Worm (Caenorhabditis elegans) whole organism, young adult: ENCODE measurements around the gene oac-24.
A peak's percentile ranks its signal among the peaks of the same experiment; 100 is the strongest.

ENCODE experiments used
- B0336.3 ChIP-seq: fragments of 200-800 bp; sonication (Bioruptor generic); IDR thresholded peaks from 2 replicates; pipeline ENCODE4 v1.3.6; 2022; ENCODE audit warnings: missing genetic modification characterization, missing compliant biosample characterization
- C06A6.2 ChIP-seq: fragments of 200-800 bp; sonication (Bioruptor generic); conservative IDR thresholded peaks from 2 replicates; pipeline ENCODE4 v1.3.6; 2022; ENCODE audit warnings: missing genetic modification characterization, missing compliant biosample characterization
- D2030.7 ChIP-seq: fragments of 200-800 bp; sonication (Bioruptor generic); IDR thresholded peaks from 2 replicates; pipeline ENCODE4 v1.3.6; 2022; ENCODE audit warnings: missing genetic modification reagents, missing genetic modification characterization, missing compliant biosample characterization
- F52B5.7 ChIP-seq: sonication (generic microtip); optimal IDR thresholded peaks from 2 replicates; lab custom pipeline; 2016; ENCODE audit warnings: mild to moderate bottlenecking, missing genetic modification characterization, missing compliant biosample characterization
- F55B11.4 ChIP-seq: sonication (generic microtip); optimal IDR thresholded peaks from 2 replicates; lab custom pipeline; 2016; ENCODE audit warnings: missing compliant biosample characterization, missing genetic modification characterization, borderline replicate concordance; ENCODE audit not compliant: insufficient read depth
- Y53G8AR.9 ChIP-seq: fragments of 200-800 bp; sonication (Bioruptor generic); conservative IDR thresholded peaks from 2 replicates; pipeline ENCODE4 v1.3.6; 2022; ENCODE audit warnings: missing genetic modification reagents, missing genetic modification characterization, missing compliant biosample characterization
- Y56A3A.18 ChIP-seq: fragments of 200-800 bp; sonication (Bioruptor generic); IDR thresholded peaks from 2 replicates; pipeline ENCODE4 v1.3.6; 2022; ENCODE audit warnings: missing genetic modification reagents, missing genetic modification characterization, missing compliant biosample characterization
- ZK185.1 ChIP-seq: sonication (generic microtip); optimal IDR thresholded peaks from 2 replicates; lab custom pipeline; 2016; ENCODE audit warnings: mild to moderate bottlenecking, missing genetic modification characterization, missing compliant biosample characterization; ENCODE audit not compliant: poor library complexity, severe bottlenecking
- aptf-2 ChIP-seq: fragments of 200-800 bp; sonication (Bioruptor generic); conservative IDR thresholded peaks from 2 replicates; pipeline ENCODE4 v1.3.6; 2022; ENCODE audit warnings: missing genetic modification reagents, missing genetic modification characterization, missing compliant biosample characterization
- atf-7 ChIP-seq: sonication (generic microtip); optimal IDR thresholded peaks from 2 replicates; lab custom pipeline; 2017; ENCODE audit warnings: mild to moderate bottlenecking, missing genetic modification characterization, missing compliant biosample characterization
- dox-1 ChIP-seq: fragments of 200-800 bp; sonication (Bioruptor generic); IDR thresholded peaks from 2 replicates; pipeline ENCODE4 v1.3.6; 2022; ENCODE audit warnings: missing genetic modification reagents, missing genetic modification characterization, missing compliant biosample characterization
- dpff-1 ChIP-seq: sonication (generic microtip); optimal IDR thresholded peaks from 2 replicates; lab custom pipeline; 2017; ENCODE audit warnings: mild to moderate bottlenecking, missing genetic modification characterization, missing compliant biosample characterization
- dpl-1 ChIP-seq: fragments of 150-350 bp; optimal IDR thresholded peaks from 2 replicates; lab custom pipeline; 2014; ENCODE audit warnings: missing biosample characterization, missing genetic modification reagents, missing genetic modification characterization
- efl-1 ChIP-seq: fragments of 150-350 bp; optimal IDR thresholded peaks from 2 replicates; lab custom pipeline; 2014; ENCODE audit warnings: missing biosample characterization, missing genetic modification reagents, missing genetic modification characterization
- egrh-3 ChIP-seq: fragments of 200-800 bp; sonication (Bioruptor generic); IDR thresholded peaks from 2 replicates; pipeline ENCODE4 v1.3.6; 2022; ENCODE audit warnings: missing genetic modification reagents, missing genetic modification characterization, missing compliant biosample characterization
- him-1 ChIP-seq: sonication (generic microtip); optimal IDR thresholded peaks from 2 replicates; lab custom pipeline; 2016; ENCODE audit warnings: missing genotype, missing genetic modification reagents, missing genetic modification characterization, missing compliant biosample characterization
- hmg-1.2 ChIP-seq: fragments of 200-800 bp; sonication (Bioruptor generic); IDR thresholded peaks from 2 replicates; pipeline ENCODE4 v1.3.6; 2022; ENCODE audit warnings: missing genetic modification reagents, missing genetic modification characterization, missing compliant biosample characterization
- hmg-20 ChIP-seq: fragments of 200-800 bp; sonication (Bioruptor generic); IDR thresholded peaks from 2 replicates; pipeline ENCODE4 v1.3.6; 2022; ENCODE audit warnings: missing genetic modification reagents, missing genetic modification characterization, missing compliant biosample characterization
- hsf-1 ChIP-seq: fragments of 200-800 bp; sonication (Bioruptor generic); IDR thresholded peaks from 2 replicates; pipeline ENCODE4 v1.3.6; 2022; ENCODE audit warnings: missing genetic modification reagents, missing genetic modification characterization, missing compliant biosample characterization
- lin-35 ChIP-seq, 3 experiments: fragments of 150-350 bp in 2 of 3; sonication (generic microtip) in 1 of 3; optimal IDR thresholded peaks; 2 replicates each; lab custom pipeline; 2014 to 2018; ENCODE audit warnings: missing biosample characterization in 3 of 3, missing genetic modification characterization in 3 of 3, missing genetic modification reagents in 3 of 3
- lin-54 ChIP-seq: fragments of 200-800 bp; sonication (Bioruptor generic); optimal IDR thresholded peaks from 2 replicates; lab custom pipeline; 2018; ENCODE audit warnings: mild to moderate bottlenecking, missing genetic modification characterization, missing compliant biosample characterization
- madf-6 ChIP-seq: fragments of 200-800 bp; sonication (Bioruptor generic); IDR thresholded peaks from 2 replicates; pipeline ENCODE4 v1.3.6; 2022; ENCODE audit warnings: missing genetic modification reagents, missing genetic modification characterization, missing compliant biosample characterization
- madf-8 ChIP-seq: fragments of 200-800 bp; sonication (Bioruptor generic); conservative IDR thresholded peaks from 2 replicates; pipeline ENCODE4 v1.3.6; 2022; ENCODE audit warnings: missing genetic modification reagents, missing genetic modification characterization, missing compliant biosample characterization
- nhr-90 ChIP-seq: sonication (generic microtip); optimal IDR thresholded peaks from 2 replicates; lab custom pipeline; 2016; ENCODE audit warnings: missing genotype, mild to moderate bottlenecking, missing genetic modification characterization, missing compliant biosample characterization
- pbrm-1 ChIP-seq: fragments of 200-800 bp; sonication (Bioruptor generic); IDR thresholded peaks from 2 replicates; pipeline ENCODE4 v1.3.6; 2022; ENCODE audit warnings: missing genetic modification reagents, missing genetic modification characterization, missing compliant biosample characterization
- snpc-1.1 ChIP-seq: sonication (generic microtip); optimal IDR thresholded peaks from 2 replicates; lab custom pipeline; 2017; ENCODE audit warnings: missing genetic modification characterization, mild to moderate bottlenecking, missing compliant biosample characterization, antibody characterized with exemption, moderate library complexity, missing genotype, missing genetic modification reagents; ENCODE audit not compliant: insufficient read depth
- snpc-3.4 ChIP-seq: sonication (generic microtip); optimal IDR thresholded peaks from 2 replicates; lab custom pipeline; 2017; ENCODE audit warnings: missing genetic modification characterization, mild to moderate bottlenecking, missing compliant biosample characterization, antibody characterized with exemption, moderate library complexity, missing genotype, missing genetic modification reagents
- snpc-4 ChIP-seq, 5 experiments: fragments of 150-350 bp in 1 of 5; sonication (generic microtip) in 4 of 5; optimal IDR thresholded peaks; 2 replicates each; lab custom pipeline; 2014 to 2018; ENCODE audit warnings: missing genetic modification characterization in 5 of 5, missing biosample characterization in 3 of 5, antibody characterized with exemption in 2 of 5, mild to moderate bottlenecking in 2 of 5, missing compliant biosample characterization in 2 of 5, missing genotype in 2 of 5, moderate library complexity in 2 of 5, missing genetic modification reagents in 1 of 5
- tbx-9 ChIP-seq: sonication (generic microtip); optimal IDR thresholded peaks from 2 replicates; lab custom pipeline; 2016; ENCODE audit warnings: borderline replicate concordance, missing genetic modification characterization, inconsistent platforms, missing compliant biosample characterization
- xnd-1 ChIP-seq: sonication (generic microtip); optimal IDR thresholded peaks from 2 replicates; lab custom pipeline; 2016; ENCODE audit warnings: missing genotype, missing genetic modification reagents, missing genetic modification characterization, missing compliant biosample characterization
- zfh-2 ChIP-seq: fragments of 200-800 bp; sonication (Bioruptor generic); conservative IDR thresholded peaks from 2 replicates; pipeline ENCODE4 v1.3.6; 2022; ENCODE audit warnings: missing genetic modification reagents, missing genetic modification characterization, missing compliant biosample characterization
- ztf-28 ChIP-seq: fragments of 200-800 bp; sonication (Bioruptor generic); IDR thresholded peaks from 2 replicates; pipeline ENCODE4 v1.3.6; 2022; ENCODE audit warnings: missing genetic modification reagents, missing genetic modification characterization, missing compliant biosample characterization

oac-24 gene

DNA sequence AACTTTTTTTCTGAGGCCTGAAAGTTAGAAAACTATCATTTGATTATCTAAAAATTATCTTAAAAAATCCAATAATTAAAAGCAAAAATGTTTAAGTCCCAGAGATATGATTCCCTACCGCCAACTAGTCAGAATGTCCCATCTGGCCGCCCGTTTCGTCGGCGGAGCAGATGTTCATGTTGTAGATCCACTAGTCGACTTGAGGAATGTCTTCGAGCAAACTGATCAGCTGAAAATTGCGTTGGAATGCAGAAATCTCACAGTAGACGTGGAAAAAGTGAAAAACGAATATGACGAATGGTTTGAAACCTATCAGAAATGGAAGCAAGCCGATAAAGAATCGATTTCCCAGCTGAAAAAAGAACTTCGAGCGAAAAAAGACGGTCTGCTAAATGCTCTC is 21.3 kb upstream of the oac-24 start, which contains the start of gene K03B4.1 (continued):
- no peak for TF ChIP-seq him-1 (tag; lab: Kevin White, UChicago)
- TF ChIP-seq F52B5.7 (tag; lab: Kevin White, UChicago), result peak; percentile 29
- 0 out of 2 replicates have a peak, but pooled peaks have one; percentile 25 for TF ChIP-seq dox-1 (GFP tag; lab: Robert Waterston, UW)
- TF ChIP-seq F55B11.4 (tag; lab: Kevin White, UChicago), result no peak
- no peak for TF ChIP-seq snpc-4 (GFP tag; optimal IDR thresholded peaks at IDR 0.05; lab: Kevin White, UChicago)
- peak in 1 of 4 experiments; percentile 1 for TF ChIP-seq snpc-4 (tag; optimal IDR thresholded peaks at IDR 0.05; lab: Kevin White, UChicago)
- TF ChIP-seq snpc-3.4 (tag; lab: Kevin White, UChicago), result no peak
- no peak for TF ChIP-seq atf-7 (tag; lab: Kevin White, UChicago)
- no peak for TF ChIP-seq nhr-90 (tag; lab: Kevin White, UChicago)
- peak; percentile 40 for TF ChIP-seq madf-6 (GFP tag; lab: Robert Waterston, UW)
- no peak for TF ChIP-seq pbrm-1
- TF ChIP-seq hsf-1 (GFP tag; lab: Robert Waterston, UW), result no peak
- no peak for TF ChIP-seq C06A6.2 (GFP tag; lab: Robert Waterston, UW)
- no peak for TF ChIP-seq tbx-9

DNA sequence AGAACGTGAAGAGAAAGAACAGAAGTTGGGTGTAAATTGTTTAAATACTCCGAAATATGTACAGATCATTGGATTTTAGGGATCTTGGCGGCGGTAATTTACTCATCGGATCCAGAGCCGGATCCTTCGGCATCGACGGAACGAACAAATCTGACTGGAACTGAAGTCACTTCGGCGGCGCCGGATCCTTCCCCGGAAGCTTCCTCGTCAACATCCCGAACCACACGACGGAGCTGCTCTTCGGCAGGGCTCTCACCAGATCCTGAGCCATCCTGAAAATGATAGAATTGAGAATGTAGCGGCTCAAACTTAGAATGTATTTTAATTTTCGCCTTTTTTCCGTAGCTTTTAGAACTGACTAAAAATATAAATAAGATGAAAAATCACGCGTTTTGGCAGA is 18.9 kb upstream of the oac-24 start:
- TF ChIP-seq egrh-3 (GFP tag; lab: Robert Waterston, UW) (peak; percentile 69; the same call in 1 of the 2 replicates), zfh-2 (GFP tag; lab: Robert Waterston, UW) (0 out of 2 replicates have a peak, but pooled peaks have one; percentile 31), snpc-1.1 (tag; lab: Kevin White, UChicago) (no peak), atf-7 (tag; lab: Kevin White, UChicago) (no peak), hmg-1.2 (GFP tag; lab: Robert Waterston, UW) (0 out of 2 replicates have a peak, but pooled peaks have one; percentile 16), dpl-1 (no peak), Y56A3A.18 (0 out of 2 replicates have a peak, but pooled peaks have one; percentile 22)

DNA sequence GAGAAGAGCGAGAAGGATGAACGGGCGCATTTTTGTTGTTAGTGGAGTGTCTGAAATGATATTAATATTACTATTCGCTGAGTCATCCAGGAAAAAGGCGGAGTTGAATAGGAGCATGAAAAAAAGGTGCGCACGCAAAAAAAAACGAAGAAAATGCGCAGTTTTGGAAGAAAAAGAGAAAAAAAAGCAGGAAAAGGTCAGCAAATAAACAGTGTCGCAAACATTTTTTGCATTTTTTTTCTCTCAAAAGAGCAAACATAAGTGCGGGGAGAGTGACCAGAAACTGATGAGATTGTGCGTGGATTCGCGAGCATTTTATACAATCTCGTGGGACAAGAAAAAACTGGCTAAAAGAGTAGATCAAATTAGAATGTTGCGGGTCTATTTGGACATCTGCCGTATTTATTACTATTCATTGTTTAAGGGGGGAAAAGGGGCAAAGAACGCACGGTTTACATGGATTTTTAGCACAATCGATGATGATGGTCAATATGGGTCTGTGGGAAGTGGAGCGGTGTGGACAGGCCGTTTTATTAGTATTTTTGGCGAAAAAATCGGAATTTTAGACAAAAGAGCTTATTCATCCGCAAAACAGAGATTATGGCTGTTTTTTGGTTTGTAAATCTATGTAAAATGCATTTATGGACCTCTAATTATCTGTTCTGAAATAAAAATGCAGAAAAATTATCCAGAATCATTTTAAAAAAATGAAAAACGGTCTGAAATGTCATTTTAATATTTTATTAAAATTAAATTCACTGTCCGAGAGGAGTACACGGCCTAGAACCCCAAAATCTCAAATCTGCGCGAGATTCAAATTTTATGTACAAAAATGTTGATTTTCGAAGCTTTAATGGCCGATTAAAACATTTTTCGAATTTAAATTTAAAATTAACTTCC is 17.9 kb upstream of the oac-24 start, which contains the start of gene cpg-8:
cpg-8 (minus strand) TSS at position 51 of the 900 bp plus-strand sequence.
- peak; percentile 17 for TF ChIP-seq lin-54
- peak; percentile 76 for TF ChIP-seq madf-6 (GFP tag; lab: Robert Waterston, UW)
- peak; percentile 53 for TF ChIP-seq madf-8 (GFP tag; lab: Robert Waterston, UW)
- 0 out of 2 replicates have a peak, but pooled peaks have one; percentile 61 for TF ChIP-seq ztf-28 (GFP tag; lab: Robert Waterston, UW)
- TF ChIP-seq hmg-20, result no peak
- no peak for TF ChIP-seq lin-35 (GFP tag; optimal IDR thresholded peaks at IDR 0.05; lab: Kevin White, UChicago)
- peak; percentile 15; the same call in 1 of the 2 replicates for TF ChIP-seq B0336.3
- no peak for TF ChIP-seq Y53G8AR.9
- TF ChIP-seq snpc-1.1 (tag; lab: Kevin White, UChicago), result no peak
- no peak for TF ChIP-seq dpff-1 (tag; lab: Kevin White, UChicago)
- peak; percentile 36; the same call in 1 of the 2 replicates for TF ChIP-seq D2030.7 (GFP tag; lab: Robert Waterston, UW)
- TF ChIP-seq dpl-1, result peak; percentile 17
- TF ChIP-seq ZK185.1, result no peak
- peak; percentile 56 for TF ChIP-seq xnd-1 (tag; lab: Kevin White, UChicago)
- 0 out of 2 replicates have a peak, but pooled peaks have one; percentile 6 for TF ChIP-seq hmg-1.2 (GFP tag; lab: Robert Waterston, UW)
- TF ChIP-seq aptf-2, result peak; percentile 52; the same call in 1 of the 2 replicates
- peak; percentile 26 for TF ChIP-seq efl-1 (GFP tag; lab: Kevin White, UChicago)
